Fruit fly (Drosophila melanogaster) whole organism, embryonic: Measurements from ENCODE around the gene CG6168.
A peak's percentile ranks its signal among the peaks of the same experiment; 100 is the strongest.

Experiments
- B-H2 ChIP-seq: fragments of 200-800 bp; sonication (Bioruptor generic); optimal IDR thresholded peaks from 2 replicates; lab custom pipeline; 2018; ENCODE audit warnings: missing biosample characterization, mild to moderate bottlenecking, missing genetic modification characterization
- BEAF-32 ChIP-seq: fragments of 200-800 bp; sonication (Bioruptor generic); optimal IDR thresholded peaks from 3 replicates; lab custom pipeline; 2017; ENCODE audit warnings: missing biosample characterization, missing genetic modification characterization, mild to moderate bottlenecking, moderate library complexity, missing genetic modification reagents
- CG10147 ChIP-seq: fragments of 200-800 bp; sonication (Bioruptor generic); optimal IDR thresholded peaks from 2 replicates; lab custom pipeline; 2019; ENCODE audit warnings: missing biosample characterization, mild to moderate bottlenecking, missing genetic modification characterization, moderate library complexity
- CG13123 ChIP-seq: fragments of 200-800 bp; sonication (Bioruptor generic); optimal IDR thresholded peaks from 2 replicates; lab custom pipeline; 2016; ENCODE audit warnings: missing biosample characterization, missing genetic modification characterization
- CG14441 ChIP-seq: fragments of 200-800 bp; sonication (Bioruptor generic); IDR thresholded peaks from 2 replicates; pipeline ENCODE4 v1.3.6; 2022; ENCODE audit warnings: missing biosample characterization, missing genetic modification characterization
- CG16813 ChIP-seq: fragments of 200-800 bp; sonication (Bioruptor generic); IDR thresholded peaks from 3 replicates; pipeline ENCODE4 v1.3.6; 2022; ENCODE audit warnings: missing biosample characterization, missing genetic modification characterization; ENCODE audit not compliant: partially characterized antibody
- CG18599 ChIP-seq: fragments of 200-800 bp; sonication (Bioruptor generic); optimal IDR thresholded peaks from 3 replicates; lab custom pipeline; 2017; ENCODE audit warnings: missing biosample characterization, missing genetic modification characterization, mild to moderate bottlenecking, moderate library complexity, missing genetic modification reagents
- CG18764 ChIP-seq: fragments of 200-800 bp; sonication (Bioruptor generic); optimal IDR thresholded peaks from 3 replicates; lab custom pipeline; 2016; ENCODE audit warnings: missing biosample characterization, missing genetic modification characterization
- CG2116 ChIP-seq: fragments of 200-800 bp; sonication (Bioruptor generic); optimal IDR thresholded peaks from 3 replicates; lab custom pipeline; 2018; ENCODE audit warnings: missing biosample characterization, mild to moderate bottlenecking, missing genetic modification characterization
- CG31365 ChIP-seq: fragments of 200-800 bp; sonication (Bioruptor generic); optimal IDR thresholded peaks from 2 replicates; lab custom pipeline; 2018; ENCODE audit warnings: missing biosample characterization, mild to moderate bottlenecking, missing genetic modification characterization
- CG31388 ChIP-seq: fragments of 200-800 bp; sonication (Bioruptor generic); optimal IDR thresholded peaks from 2 replicates; lab custom pipeline; 2016; ENCODE audit warnings: missing biosample characterization, missing genetic modification characterization
- CG34376 ChIP-seq: fragments of 200-800 bp; sonication (Bioruptor generic); optimal IDR thresholded peaks from 2 replicates; lab custom pipeline; 2018; ENCODE audit warnings: missing biosample characterization, mild to moderate bottlenecking, missing genetic modification characterization
- CG4282 ChIP-seq: fragments of 200-800 bp; sonication (Bioruptor generic); optimal IDR thresholded peaks from 2 replicates; lab custom pipeline; 2016; ENCODE audit warnings: missing biosample characterization, missing genetic modification characterization
- CG4730 ChIP-seq: fragments of 200-800 bp; sonication (Bioruptor generic); IDR thresholded peaks from 2 replicates; pipeline ENCODE4 v1.3.6; 2022; ENCODE audit warnings: missing biosample characterization, missing genetic modification characterization
- CG6654 ChIP-seq: fragments of 200-800 bp; sonication (Bioruptor generic); optimal IDR thresholded peaks from 2 replicates; lab custom pipeline; 2017; ENCODE audit warnings: missing biosample characterization, mild to moderate bottlenecking, missing genetic modification characterization
- CG6854 ChIP-seq: fragments of 200-800 bp; sonication (Bioruptor generic); optimal IDR thresholded peaks from 3 replicates; lab custom pipeline; 2017; ENCODE audit warnings: missing biosample characterization, mild to moderate bottlenecking, missing genetic modification characterization
- CG7556 ChIP-seq: fragments of 200-800 bp; sonication (Bioruptor generic); optimal IDR thresholded peaks from 2 replicates; lab custom pipeline; 2017; ENCODE audit warnings: missing biosample characterization, mild to moderate bottlenecking, missing genetic modification characterization
- CG8765 ChIP-seq: fragments of 200-800 bp; sonication (Bioruptor generic); IDR thresholded peaks from 2 replicates; pipeline ENCODE4 v1.3.6; 2022; ENCODE audit warnings: missing biosample characterization, missing genetic modification characterization
- CkIIα-i1 ChIP-seq: fragments of 200-800 bp; sonication (Bioruptor generic); IDR thresholded peaks from 2 replicates; pipeline ENCODE4 v1.3.6; 2022; ENCODE audit warnings: missing biosample characterization, missing genetic modification characterization
- Dbx ChIP-seq: fragments of 200-800 bp; sonication (Bioruptor generic); IDR thresholded peaks from 3 replicates; pipeline ENCODE4 v1.3.6; 2022; ENCODE audit warnings: missing biosample characterization, missing genetic modification characterization
- Doc3 ChIP-seq: fragments of 200-800 bp; sonication (Bioruptor generic); IDR thresholded peaks from 3 replicates; pipeline ENCODE4 v1.3.6; 2022; ENCODE audit warnings: missing biosample characterization, missing genetic modification characterization; ENCODE audit not compliant: partially characterized antibody
- Drgx ChIP-seq: fragments of 200-800 bp; sonication (Bioruptor generic); IDR thresholded peaks from 2 replicates; pipeline ENCODE4 v1.3.6; 2022; ENCODE audit warnings: missing biosample characterization, missing genetic modification characterization
- Ets97D ChIP-seq: fragments of 200-800 bp; sonication (Bioruptor generic); optimal IDR thresholded peaks from 3 replicates; lab custom pipeline; 2016; ENCODE audit warnings: missing biosample characterization, missing genetic modification characterization
- GATAe ChIP-seq: fragments of 200-800 bp; sonication (Bioruptor generic); conservative IDR thresholded peaks from 2 replicates; pipeline ENCODE4 v1.3.6; 2022; ENCODE audit warnings: missing biosample characterization, missing genetic modification characterization
- H15 ChIP-seq: fragments of 200-800 bp; sonication (Bioruptor generic); IDR thresholded peaks from 3 replicates; pipeline ENCODE4 v1.3.6; 2022; ENCODE audit warnings: missing biosample characterization, missing genetic modification characterization
- Hmr ChIP-seq: fragments of 200-800 bp; sonication (Bioruptor generic); optimal IDR thresholded peaks from 3 replicates; lab custom pipeline; 2017; ENCODE audit warnings: mild to moderate bottlenecking, missing biosample characterization, missing genetic modification reagents, missing genetic modification characterization
- Hr3 ChIP-seq: fragments of 200-800 bp; sonication (Bioruptor generic); optimal IDR thresholded peaks from 3 replicates; lab custom pipeline; 2016; ENCODE audit warnings: missing biosample characterization, missing genetic modification characterization
- Hr51 ChIP-seq, 2 experiments: fragments of 200-800 bp; sonication (Bioruptor generic); optimal IDR thresholded peaks; 2 replicates in 1 of 2; 3 replicates in 1 of 2; lab custom pipeline; 2016 to 2018; ENCODE audit warnings: missing biosample characterization in 2 of 2, missing genetic modification characterization in 2 of 2, mild to moderate bottlenecking in 1 of 2, moderate library complexity in 1 of 2
- Lhr ChIP-seq: fragments of 200-800 bp; sonication (Bioruptor generic); optimal IDR thresholded peaks from 3 replicates; lab custom pipeline; 2017; ENCODE audit warnings: mild to moderate bottlenecking, missing biosample characterization, missing genetic modification reagents, missing genetic modification characterization
- Mad ChIP-seq: fragments of 200-800 bp; sonication (Bioruptor generic); optimal IDR thresholded peaks from 2 replicates; lab custom pipeline; 2016; ENCODE audit warnings: missing biosample characterization, missing genetic modification characterization
- Nf-YC ChIP-seq: fragments of 200-800 bp; optimal IDR thresholded peaks from 3 replicates; lab custom pipeline; 2019; ENCODE audit warnings: missing biosample characterization, mild to moderate bottlenecking, missing genetic modification characterization, moderate library complexity
- Rfx ChIP-seq: fragments of 200-800 bp; sonication (Bioruptor generic); IDR thresholded peaks from 2 replicates; pipeline ENCODE4 v1.3.6; 2022; ENCODE audit warnings: missing biosample characterization, missing genetic modification characterization
- Sry-β ChIP-seq: fragments of 200-800 bp; sonication (Bioruptor generic); optimal IDR thresholded peaks from 2 replicates; lab custom pipeline; 2018; ENCODE audit warnings: missing biosample characterization, mild to moderate bottlenecking, missing genetic modification characterization, moderate library complexity
- Taf1 ChIP-seq: fragments of 200-800 bp; sonication (Bioruptor generic); IDR thresholded peaks from 2 replicates; pipeline ENCODE4 v1.3.6; 2022; ENCODE audit warnings: missing biosample characterization, missing genetic modification characterization
- ash1 ChIP-seq: fragments of 200-800 bp; sonication (Bioruptor generic); optimal IDR thresholded peaks from 2 replicates; lab custom pipeline; 2018; ENCODE audit warnings: missing biosample characterization, mild to moderate bottlenecking, missing genetic modification characterization
- btn ChIP-seq: fragments of 200-800 bp; sonication (Bioruptor generic); optimal IDR thresholded peaks from 2 replicates; lab custom pipeline; 2016; ENCODE audit warnings: missing biosample characterization, missing genetic modification characterization
- cato ChIP-seq: fragments of 200-800 bp; sonication (Bioruptor generic); optimal IDR thresholded peaks from 2 replicates; lab custom pipeline; 2016; ENCODE audit warnings: missing biosample characterization, missing genetic modification characterization, borderline replicate concordance
- chif ChIP-seq, 2 experiments: fragments of 200-800 bp; sonication (Bioruptor generic); optimal IDR thresholded peaks; 3 replicates each; lab custom pipeline; 2016; ENCODE audit warnings: missing biosample characterization in 2 of 2, missing genetic modification characterization in 2 of 2
- chinmo ChIP-seq: fragments of 200-800 bp; sonication (Bioruptor generic); IDR thresholded peaks from 4 replicates; pipeline ENCODE4 v1.3.6; 2022; ENCODE audit warnings: missing biosample characterization, missing genetic modification characterization; ENCODE audit not compliant: partially characterized antibody
- dmrt99B ChIP-seq: fragments of 200-800 bp; sonication (Bioruptor generic); optimal IDR thresholded peaks from 2 replicates; lab custom pipeline; 2018; ENCODE audit warnings: missing biosample characterization, mild to moderate bottlenecking, missing genetic modification characterization, moderate library complexity
- fd64A ChIP-seq: fragments of 200-800 bp; sonication (Bioruptor generic); optimal IDR thresholded peaks from 3 replicates; lab custom pipeline; 2018; ENCODE audit warnings: missing biosample characterization, mild to moderate bottlenecking, missing genetic modification characterization
- fd96Cb ChIP-seq: fragments of 200-800 bp; sonication (Bioruptor generic); optimal IDR thresholded peaks from 2 replicates; lab custom pipeline; 2018; ENCODE audit warnings: missing biosample characterization, mild to moderate bottlenecking, missing genetic modification characterization, moderate library complexity
- fru ChIP-seq: fragments of >200 bp; optimal IDR thresholded peaks from 2 replicates; lab custom pipeline; 2017
- gro ChIP-seq: fragments of 200-800 bp; sonication (Bioruptor generic); optimal IDR thresholded peaks from 2 replicates; lab custom pipeline; 2016; ENCODE audit warnings: missing biosample characterization, missing genetic modification characterization
- kah ChIP-seq: fragments of 200-800 bp; sonication (Bioruptor generic); optimal IDR thresholded peaks from 2 replicates; lab custom pipeline; 2018; ENCODE audit warnings: missing biosample characterization, mild to moderate bottlenecking, missing genetic modification characterization
- klu ChIP-seq: fragments of 200-800 bp; sonication (Bioruptor generic); IDR thresholded peaks from 2 replicates; pipeline ENCODE4 v1.3.6; 2022; ENCODE audit warnings: missing biosample characterization, missing genetic modification characterization
- ranshi ChIP-seq: fragments of 200-800 bp; sonication (Bioruptor generic); IDR thresholded peaks from 2 replicates; pipeline ENCODE4 v1.3.6; 2022; ENCODE audit warnings: missing biosample characterization, missing genetic modification characterization
- so ChIP-seq: fragments of 200-800 bp; sonication (Bioruptor generic); IDR thresholded peaks from 3 replicates; pipeline ENCODE4 v1.3.6; 2022; ENCODE audit warnings: missing biosample characterization, missing genetic modification characterization
- tap ChIP-seq: fragments of 200-800 bp; optimal IDR thresholded peaks from 3 replicates; lab custom pipeline; 2019; ENCODE audit warnings: missing biosample characterization, mild to moderate bottlenecking, missing genetic modification characterization, moderate library complexity
- zen ChIP-seq: fragments of 200-800 bp; sonication (Bioruptor generic); optimal IDR thresholded peaks from 3 replicates; lab custom pipeline; 2018; ENCODE audit warnings: missing biosample characterization, mild to moderate bottlenecking, missing genetic modification characterization, moderate library complexity

Gene CG6168

DNA sequence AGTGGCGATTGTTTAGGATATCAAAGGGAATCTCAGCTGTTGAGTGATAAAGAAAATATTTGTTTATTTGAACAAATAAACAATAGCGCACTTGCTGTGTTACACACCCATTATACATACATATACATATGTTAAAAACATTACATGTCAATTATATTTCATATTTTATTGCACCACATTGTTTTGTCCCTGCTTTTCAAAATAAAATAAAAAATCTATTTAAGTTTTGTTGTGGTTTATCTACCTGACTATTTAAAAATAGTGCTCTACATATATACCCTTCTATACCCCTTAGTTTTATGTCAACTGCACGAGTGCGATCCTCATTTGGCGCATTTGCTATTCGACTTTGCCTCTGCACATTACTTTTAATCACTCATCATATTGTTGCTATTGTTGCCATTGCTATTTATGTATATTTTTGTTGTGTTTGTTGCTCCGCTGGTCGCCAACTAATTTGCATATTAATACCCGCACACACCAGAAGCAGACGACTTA lies 28.4 kb upstream of the CG6168 start (continued):
- TF ChIP-seq Dbx (GFP tag; lab: Robert Waterston, UW) (peak; percentile 86; the same call in 2 of the 3 replicates), CG10147 (peak; percentile 85), fd96Cb (peak; percentile 94), Drgx (peak; percentile 94), Lhr (GFP tag; lab: Kevin White, UChicago) (peak; percentile 70), cato (GFP tag; lab: Kevin White, UChicago) (peak; percentile 90), H15 (peak; percentile 87), CG16813 (GFP tag; lab: Robert Waterston, UW) (no peak), Rfx (GFP tag; lab: Robert Waterston, UW) (peak; percentile 92), CG31388 (GFP tag; lab: Kevin White, UChicago) (peak; percentile 49), fd64A (GFP tag; lab: Kevin White, UChicago) (peak; percentile 33), CG31365 (tag; lab: Kevin White, UChicago) (peak; percentile 46), CG34376 (GFP tag; lab: Kevin White, UChicago) (peak; percentile 20), CG13123 (GFP tag; lab: Kevin White, UChicago) (no peak), klu (GFP tag; lab: Robert Waterston, UW) (peak; percentile 93), Taf1 (GFP tag; lab: Robert Waterston, UW) (peak; percentile 91), fru (lab: Kevin White, UChicago) (no peak), Ets97D (peak; percentile 17), CG4282 (no peak), Sry-β (GFP tag; lab: Kevin White, UChicago) (no peak), CG14441 (GFP tag; lab: Robert Waterston, UW) (peak; percentile 93), gro (no peak), GATAe (GFP tag; lab: Robert Waterston, UW) (peak; percentile 64), CkIIα-i1 (GFP tag; lab: Robert Waterston, UW) (peak; percentile 54; the same call in 1 of the 2 replicates), B-H2 (GFP tag; lab: Kevin White, UChicago) (no peak), CG7556 (peak; percentile 80), ash1 (GFP tag; lab: Kevin White, UChicago) (no peak), so (peak; percentile 89), ranshi (GFP tag; lab: Robert Waterston, UW) (peak; percentile 77; the same call in 1 of the 2 replicates), BEAF-32 (no peak), CG6654 (GFP tag; lab: Kevin White, UChicago) (peak; percentile 72), CG18764 (GFP tag; lab: Kevin White, UChicago) (peak; percentile 57), CG6854 (GFP tag; lab: Kevin White, UChicago) (peak; percentile 81), zen (peak; percentile 82), btn (GFP tag; lab: Kevin White, UChicago) (no peak), CG8765 (GFP tag; lab: Robert Waterston, UW) (peak; percentile 72), Hr51 (GFP tag; optimal IDR thresholded peaks at IDR 0.05; lab: Kevin White, UChicago) (peak; percentile 18 to 97), CG2116 (GFP tag; lab: Kevin White, UChicago) (peak; percentile 59), CG18599 (peak; percentile 87), Hmr (peak; percentile 85), kah (peak; percentile 65), dmrt99B (tag; lab: Kevin White, UChicago) (peak; percentile 97), chif (GFP tag; optimal IDR thresholded peaks at IDR 0.05; lab: Kevin White, UChicago) (peak; percentile 80 to 88), CG4730 (peak; percentile 84), Hr3 (peak; percentile 87), Mad (GFP tag; lab: Kevin White, UChicago) (peak; percentile 75), chinmo (peak; percentile 92; the same call in 2 of the 4 replicates), Nf-YC (peak; percentile 48), tap (tag; lab: Kevin White, UChicago) (peak; percentile 87), Doc3 (GFP tag; lab: Robert Waterston, UW) (no peak)
